Fruit fly (Drosophila melanogaster): ENCODE data around the gene Phlpp.

The Phlpp gene

DNA sequence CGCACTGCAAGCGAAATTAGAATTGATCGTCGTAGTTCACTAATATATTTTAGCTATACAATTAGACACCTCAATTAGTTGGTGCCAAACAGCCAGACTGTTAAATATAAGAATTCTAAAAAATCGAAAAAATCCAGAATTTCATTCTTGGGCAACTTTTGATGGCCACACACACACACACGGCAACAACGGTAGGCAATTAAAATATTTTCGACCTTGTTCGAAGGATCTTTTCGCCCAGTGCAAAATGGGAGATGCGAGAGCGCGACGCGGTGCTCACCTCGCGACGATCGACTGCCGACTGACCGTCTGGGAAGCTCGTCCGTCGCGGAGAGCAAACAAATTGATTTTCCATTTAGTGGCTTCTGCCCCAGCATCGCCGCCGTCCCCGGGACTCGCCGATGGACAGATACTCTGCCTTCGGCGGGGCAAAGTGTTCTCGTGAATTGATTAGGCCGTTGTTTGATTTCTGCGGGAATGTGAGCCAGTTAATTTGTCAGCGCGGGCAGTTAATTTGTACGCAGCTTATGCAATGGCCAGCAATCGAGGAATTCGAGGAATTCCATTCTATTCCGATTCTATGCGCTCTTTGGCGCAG, 10.7 kb downstream of the Phlpp start, which contains the start of gene CG10702 (continued):
- TF ChIP-seq lola (GFP tag; optimal IDR thresholded peaks at IDR 0.05): no peak
- TF ChIP-seq zfh2 (GFP tag; optimal IDR thresholded peaks at IDR 0.05): peak; percentile 31
- TF ChIP-seq Abd-B (GFP tag; optimal IDR thresholded peaks at IDR 0.05): peak; percentile 5
- no peak for TF ChIP-seq grau (tag; optimal IDR thresholded peaks at IDR 0.05)
- TF ChIP-seq CG14667 (GFP tag; IDR thresholded peaks at IDR 0.05): no peak
- TF ChIP-seq Scr (GFP tag; IDR thresholded peaks at IDR 0.05; ENCODE audit: partially characterized antibody): no peak
- 0 out of 2 replicates have a peak, but pooled peaks have one; percentile 5 for TF ChIP-seq CG3847 (GFP tag; IDR thresholded peaks at IDR 0.05)
- TF ChIP-seq otp (GFP tag; IDR thresholded peaks at IDR 0.05): 0 out of 3 replicates have a peak, but pooled peaks have one; percentile 19
- TF ChIP-seq gem (tag; optimal IDR thresholded peaks at IDR 0.05): no peak
- no peak for TF ChIP-seq onecut (GFP tag; IDR thresholded peaks at IDR 0.05)
- no peak for TF ChIP-seq CG15073 (GFP tag; optimal IDR thresholded peaks at IDR 0.05)
- TF ChIP-seq CG12942 (GFP tag; optimal IDR thresholded peaks at IDR 0.05): no peak
- TF ChIP-seq CG14710 (tag; optimal IDR thresholded peaks at IDR 0.05): no peak
- TF ChIP-seq CG6813 (GFP tag; optimal IDR thresholded peaks at IDR 0.05): no peak
- no peak for TF ChIP-seq schlank (tag; optimal IDR thresholded peaks at IDR 0.05)
- TF ChIP-seq D19A (tag; optimal IDR thresholded peaks at IDR 0.05): peak; percentile 80
- no peak for TF ChIP-seq Aef1 (GFP tag; IDR thresholded peaks at IDR 0.05)
- TF ChIP-seq Atf3 (GFP tag; optimal IDR thresholded peaks at IDR 0.05): no peak
- no peak for TF ChIP-seq NfI (GFP tag; optimal IDR thresholded peaks at IDR 0.05)
- no peak for TF ChIP-seq gcm (GFP tag; optimal IDR thresholded peaks at IDR 0.05)
- no peak for TF ChIP-seq CG17612 (GFP tag; IDR thresholded peaks at IDR 0.05)
- no peak for TF ChIP-seq CG32772 (GFP tag; IDR thresholded peaks at IDR 0.05)
- TF ChIP-seq CG11456 (GFP tag; IDR thresholded peaks at IDR 0.05): 0 out of 3 replicates have a peak, but pooled peaks have one; percentile 5
- no peak for TF ChIP-seq gce (GFP tag; IDR thresholded peaks at IDR 0.05)
- peak; percentile 26; the same call in 1 of the 2 replicates for TF ChIP-seq Ptx1 (GFP tag; IDR thresholded peaks at IDR 0.05)
- no peak for TF ChIP-seq CHES-1-like (GFP tag; optimal IDR thresholded peaks at IDR 0.05)
- no peak for TF ChIP-seq scrt (GFP tag; optimal IDR thresholded peaks at IDR 0.05)
- no peak for TF ChIP-seq CG8388 (GFP tag; optimal IDR thresholded peaks at IDR 0.05)
- TF ChIP-seq ken (GFP tag; IDR thresholded peaks at IDR 0.05): peak; percentile 55; the same call in 1 of the 3 replicates
- TF ChIP-seq mirr (GFP tag; optimal IDR thresholded peaks at IDR 0.05): no peak
- TF ChIP-seq kay (GFP tag; optimal IDR thresholded peaks at IDR 0.05): no peak
- no peak for TF ChIP-seq vfl (GFP tag; optimal IDR thresholded peaks at IDR 0.05)
- no peak for TF ChIP-seq gt (GFP tag; IDR thresholded peaks at IDR 0.05)
- no peak for TF ChIP-seq crol (GFP tag; IDR thresholded peaks at IDR 0.05)
- TF ChIP-seq CG9876 (GFP tag; optimal IDR thresholded peaks at IDR 0.05): no peak
- TF ChIP-seq ewg (GFP tag; optimal IDR thresholded peaks at IDR 0.05): no peak
- no peak for TF ChIP-seq da (GFP tag; optimal IDR thresholded peaks at IDR 0.05)
- TF ChIP-seq CG11398 (GFP tag; optimal IDR thresholded peaks at IDR 0.05): no peak
- TF ChIP-seq CG1792 (GFP tag; optimal IDR thresholded peaks at IDR 0.05): peak; percentile 5
- TF ChIP-seq NFAT (GFP tag; IDR thresholded peaks at IDR 0.05): 0 out of 2 replicates have a peak, but pooled peaks have one; percentile 13
- TF ChIP-seq Camta (GFP tag; optimal IDR thresholded peaks at IDR 0.05): no peak
- no peak for TF ChIP-seq cad (GFP tag; optimal IDR thresholded peaks at IDR 0.05)
- no peak for TF ChIP-seq Antp (GFP tag; optimal IDR thresholded peaks at IDR 0.05)
- no peak for TF ChIP-seq btn (GFP tag; optimal IDR thresholded peaks at IDR 0.05)
- TF ChIP-seq CoRest (tag; optimal IDR thresholded peaks at IDR 0.05): no peak
- no peak for TF ChIP-seq CG12391 (tag; optimal IDR thresholded peaks at IDR 0.05)
- TF ChIP-seq sc (optimal IDR thresholded peaks at IDR 0.05): no peak
- TF ChIP-seq sc (GFP tag; optimal IDR thresholded peaks at IDR 0.05): no peak
- no peak for TF ChIP-seq so (GFP tag; IDR thresholded peaks at IDR 0.05)
- peak; percentile 28; the same call in 1 of the 2 replicates for TF ChIP-seq Ada2b (GFP tag; IDR thresholded peaks at IDR 0.05)
- TF ChIP-seq CG8089 (GFP tag; optimal IDR thresholded peaks at IDR 0.05): no peak

Data from whole organism, embryonic.